Worm (Caenorhabditis elegans): ENCODE measurements around the gene col-43.

Gene col-43

DNA sequence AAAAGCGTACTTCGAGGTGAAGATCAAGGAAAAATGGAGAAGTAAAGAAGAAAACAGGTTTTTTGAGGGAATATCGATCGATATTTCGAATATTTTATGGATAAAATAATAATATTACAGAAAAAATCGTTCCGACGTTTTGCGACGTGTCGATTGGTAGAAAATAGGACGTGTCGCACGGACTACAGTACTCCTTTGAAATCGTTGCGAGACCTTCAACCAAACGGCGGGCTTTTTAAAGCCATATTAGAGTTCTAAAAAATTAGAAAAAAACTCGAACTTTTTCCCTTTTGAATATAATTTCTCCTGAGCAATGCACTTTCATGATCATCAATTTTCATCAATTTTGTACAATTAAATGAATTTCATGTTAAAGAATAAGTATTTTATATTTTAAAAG is 40.6 kb downstream of the col-43 start, which contains the start of gene Y97E10AR.4:
Y97E10AR.4 (minus strand) TSS at position 131 of the 400 bp plus-strand sequence.
- TF ChIP-seq W03F9.2 (tag; optimal IDR thresholded peaks at IDR 0.05), result no peak
- TF ChIP-seq dao-5 (tag; optimal IDR thresholded peaks at IDR 0.05), result no peak
- no peak for TF ChIP-seq him-1 (tag; optimal IDR thresholded peaks at IDR 0.05)

DNA sequence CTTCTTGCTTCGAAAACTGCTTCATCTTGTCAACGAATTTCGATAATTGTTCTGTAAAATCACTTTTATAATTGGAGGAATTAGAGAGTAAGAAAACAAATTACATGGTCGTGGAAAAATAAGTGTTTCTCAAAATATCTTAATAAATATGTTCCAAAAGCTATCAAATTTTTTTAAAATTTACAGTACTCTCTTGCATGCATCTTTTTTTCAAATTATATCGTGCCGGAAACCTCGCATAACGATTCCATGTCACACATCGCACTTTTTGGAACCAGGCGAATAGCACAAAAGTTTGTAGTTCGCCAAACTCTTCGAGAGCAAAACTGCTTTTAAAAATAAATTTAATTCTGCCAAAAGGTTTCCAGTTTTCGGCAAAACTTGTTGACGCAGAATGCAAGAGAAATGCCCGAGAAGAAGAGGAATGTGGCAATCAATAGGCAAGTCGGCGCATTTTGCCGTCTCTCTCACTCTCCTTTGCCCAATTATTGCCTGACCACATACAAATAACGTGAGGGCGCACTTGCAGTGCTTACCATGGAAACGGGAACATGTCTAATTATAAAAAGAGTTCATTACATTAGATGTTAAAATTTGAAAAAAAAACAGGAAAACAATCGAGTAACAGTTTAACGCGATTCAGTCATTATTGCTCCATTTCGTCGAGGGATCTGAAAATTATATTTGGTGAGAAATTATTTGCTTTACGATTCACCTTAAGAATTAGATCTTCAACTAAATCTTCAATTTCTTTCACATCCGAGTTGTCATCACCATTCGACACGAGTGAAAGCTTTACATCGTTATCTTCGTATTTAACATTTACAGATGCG is 43.0 kb downstream of the col-43 start, which contains the start of gene Y97E10AR.3:
Y97E10AR.3 (minus strand) TSS at position 51 of the 833 bp plus-strand sequence.
- TF ChIP-seq dao-5 (tag; optimal IDR thresholded peaks at IDR 0.05) (no peak), him-1 (tag; optimal IDR thresholded peaks at IDR 0.05) (no peak), W03F9.2 (tag; optimal IDR thresholded peaks at IDR 0.05) (no peak)

DNA sequence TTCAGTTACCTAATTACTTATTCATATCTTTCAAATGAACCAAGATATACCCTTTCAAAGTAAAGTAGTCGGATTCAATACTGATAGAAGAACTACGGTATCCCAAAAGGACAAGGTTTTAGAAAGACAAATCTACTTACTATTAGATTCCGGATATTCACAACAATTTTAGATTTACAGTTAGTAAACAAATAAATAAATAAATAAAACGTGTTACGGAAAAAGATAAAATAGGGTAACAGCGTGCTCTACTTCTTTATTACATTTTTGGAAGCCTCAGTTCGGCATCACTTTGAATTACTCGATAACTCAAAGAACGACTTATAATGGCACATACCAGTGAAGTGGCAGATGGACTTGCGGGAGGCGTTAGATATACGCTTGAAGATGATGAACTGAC is 45.7 kb downstream of the col-43 start, which contains the start of gene Y97E10AR.8:
Y97E10AR.8 (plus strand) TSS at position 301 of the 400 bp plus-strand sequence.
- no peak for TF ChIP-seq him-1 (tag; optimal IDR thresholded peaks at IDR 0.05)

DNA sequence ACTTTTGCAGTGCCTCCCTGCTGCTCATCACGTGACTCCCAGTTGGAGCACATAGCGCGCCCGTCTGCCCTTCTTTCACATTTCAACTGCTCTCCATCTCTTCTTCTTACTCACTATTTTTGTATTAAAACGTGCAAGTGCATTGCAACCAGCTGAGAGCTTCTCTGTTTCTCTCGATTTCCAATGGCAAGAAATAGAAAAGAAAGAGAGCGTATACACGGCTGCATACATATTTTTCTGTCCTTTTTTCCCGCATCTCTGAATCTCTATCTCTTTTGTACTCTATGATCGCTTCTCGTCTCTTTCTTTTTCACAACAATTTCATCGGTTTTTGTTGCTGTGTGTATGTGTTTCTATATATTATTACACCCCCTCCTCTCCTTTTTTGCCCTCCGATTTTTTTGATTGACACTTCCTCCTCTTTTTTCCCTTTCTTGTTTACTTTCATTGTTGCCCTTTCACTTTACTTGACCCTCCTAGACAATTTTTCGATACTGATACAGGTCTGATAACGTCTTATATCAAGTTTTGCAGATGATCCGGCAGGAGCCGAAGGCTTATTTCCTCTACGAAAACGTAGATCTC is 49.7 kb downstream of the col-43 start, which contains the start of gene Y97E10AR.1:
Y97E10AR.1 (plus strand) TSS at position 535 of the 585 bp plus-strand sequence.
- TF ChIP-seq dao-5 (tag; optimal IDR thresholded peaks at IDR 0.05), result no peak
- TF ChIP-seq W03F9.2 (tag; optimal IDR thresholded peaks at IDR 0.05), result peak; percentile 74
- peak; percentile 90 for TF ChIP-seq him-1 (tag; optimal IDR thresholded peaks at IDR 0.05)
